Worm (Caenorhabditis elegans) whole organism, mixed stage, embryonic: ENCODE results near the gene ttn-1.

ENCODE experiments used
- M03D4.4 ChIP-seq: sonication (generic microtip); optimal IDR thresholded peaks from 2 replicates; lab custom pipeline; 2017; ENCODE audit warnings: mild to moderate bottlenecking, missing genetic modification characterization, missing compliant biosample characterization
- bed-3 ChIP-seq: fragments of 200-800 bp; sonication (Bioruptor generic); optimal IDR thresholded peaks from 3 replicates; lab custom pipeline; 2018; ENCODE audit warnings: mild to moderate bottlenecking, missing genetic modification characterization, moderate library complexity, missing compliant biosample characterization
- blmp-1 ChIP-seq: fragments of 150-350 bp; optimal IDR thresholded peaks from 2 replicates; lab custom pipeline; 2014; ENCODE audit warnings: missing biosample characterization, missing genetic modification characterization
- ceh-43 ChIP-seq: fragments of 200-800 bp; sonication (Bioruptor generic); optimal IDR thresholded peaks from 2 replicates; lab custom pipeline; 2018; ENCODE audit warnings: mild to moderate bottlenecking, missing genetic modification characterization, moderate library complexity, missing compliant biosample characterization
- ceh-83 ChIP-seq: fragments of 200-800 bp; sonication (Bioruptor generic); optimal IDR thresholded peaks from 2 replicates; lab custom pipeline; 2018; ENCODE audit warnings: mild to moderate bottlenecking, missing genetic modification characterization, missing compliant biosample characterization
- ces-1 ChIP-seq: fragments of 150-350 bp; optimal IDR thresholded peaks from 2 replicates; lab custom pipeline; 2014; ENCODE audit warnings: missing biosample characterization, missing genetic modification reagents, missing genetic modification characterization
- cnd-1 ChIP-seq: fragments of 200-800 bp; sonication (Bioruptor generic); optimal IDR thresholded peaks from 2 replicates; lab custom pipeline; 2018; ENCODE audit warnings: mild to moderate bottlenecking, missing genetic modification characterization, missing compliant biosample characterization
- drap-1 ChIP-seq: fragments of 200-800 bp; sonication (Bioruptor generic); optimal IDR thresholded peaks from 3 replicates; lab custom pipeline; 2018; ENCODE audit warnings: mild to moderate bottlenecking, missing genetic modification characterization, missing compliant biosample characterization
- elt-1 ChIP-seq: sonication (generic microtip); optimal IDR thresholded peaks from 2 replicates; lab custom pipeline; 2017; ENCODE audit warnings: missing genetic modification characterization, mild to moderate bottlenecking, missing compliant biosample characterization, antibody characterized with exemption, moderate library complexity, borderline replicate concordance; ENCODE audit not compliant: insufficient read depth
- elt-3 ChIP-seq: fragments of 150-350 bp; optimal IDR thresholded peaks from 2 replicates; lab custom pipeline; 2014; ENCODE audit warnings: missing biosample characterization, missing genetic modification characterization
- flh-1 ChIP-seq: fragments of 200-800 bp; sonication (Bioruptor generic); optimal IDR thresholded peaks from 2 replicates; lab custom pipeline; 2018; ENCODE audit warnings: mild to moderate bottlenecking, missing genetic modification characterization, moderate library complexity, missing compliant biosample characterization
- ham-2 ChIP-seq: fragments of 200-800 bp; sonication (Bioruptor generic); optimal IDR thresholded peaks from 2 replicates; lab custom pipeline; 2018; ENCODE audit warnings: mild to moderate bottlenecking, missing genetic modification characterization, missing compliant biosample characterization
- hlh-1 ChIP-seq: fragments of 150-350 bp; optimal IDR thresholded peaks from 2 replicates; lab custom pipeline; 2014; ENCODE audit warnings: missing biosample characterization, missing genetic modification reagents, missing genetic modification characterization
- lin-13 ChIP-seq: fragments of 150-350 bp; optimal IDR thresholded peaks from 2 replicates; lab custom pipeline; 2014; ENCODE audit warnings: missing biosample characterization, missing genetic modification characterization
- lin-32 ChIP-seq: fragments of 200-800 bp; sonication (Bioruptor generic); optimal IDR thresholded peaks from 2 replicates; lab custom pipeline; 2018; ENCODE audit warnings: mild to moderate bottlenecking, missing genetic modification characterization, missing compliant biosample characterization
- lsy-2 ChIP-seq: fragments of 150-350 bp; optimal IDR thresholded peaks from 2 replicates; lab custom pipeline; 2014; ENCODE audit warnings: missing biosample characterization, missing genetic modification characterization
- mab-5 ChIP-seq: fragments of 150-350 bp; optimal IDR thresholded peaks from 2 replicates; lab custom pipeline; 2014; ENCODE audit warnings: missing biosample characterization, missing genetic modification characterization
- mep-1 ChIP-seq: fragments of 150-350 bp; optimal IDR thresholded peaks from 2 replicates; lab custom pipeline; 2017; ENCODE audit warnings: missing biosample characterization, missing genetic modification reagents, missing genetic modification characterization, inconsistent platforms
- mls-2 ChIP-seq: sonication (generic microtip); optimal IDR thresholded peaks from 2 replicates; lab custom pipeline; 2016; ENCODE audit warnings: mild to moderate bottlenecking, missing genetic modification characterization, moderate library complexity, missing compliant biosample characterization
- nhr-12 ChIP-seq: fragments of 150-350 bp; optimal IDR thresholded peaks from 2 replicates; lab custom pipeline; 2014; ENCODE audit warnings: missing biosample characterization, missing genetic modification characterization
- nhr-2 ChIP-seq: fragments of 150-350 bp; optimal IDR thresholded peaks from 2 replicates; lab custom pipeline; 2014; ENCODE audit warnings: missing biosample characterization, missing genetic modification characterization
- nhr-237 ChIP-seq: fragments of 150-350 bp; optimal IDR thresholded peaks from 2 replicates; lab custom pipeline; 2014; ENCODE audit warnings: missing biosample characterization, missing genetic modification characterization
- nhr-28 ChIP-seq: fragments of 150-350 bp; optimal IDR thresholded peaks from 2 replicates; lab custom pipeline; 2014; ENCODE audit warnings: missing biosample characterization, missing genetic modification characterization
- nhr-76 ChIP-seq: sonication (generic microtip); optimal IDR thresholded peaks from 2 replicates; lab custom pipeline; 2017; ENCODE audit warnings: missing biosample characterization, missing genetic modification characterization
- pha-4 ChIP-seq: fragments of 150-350 bp; optimal IDR thresholded peaks from 2 replicates; lab custom pipeline; 2018; ENCODE audit warnings: missing biosample characterization, missing genetic modification reagents, missing genetic modification characterization
- sem-2 ChIP-seq: fragments of 200-800 bp; sonication (Bioruptor generic); optimal IDR thresholded peaks from 2 replicates; lab custom pipeline; 2018; ENCODE audit warnings: mild to moderate bottlenecking, missing genetic modification characterization, missing compliant biosample characterization
- snpc-4 ChIP-seq: fragments of 150-350 bp; optimal IDR thresholded peaks from 2 replicates; lab custom pipeline; 2014; ENCODE audit warnings: missing biosample characterization, missing genetic modification characterization
- sptf-1 ChIP-seq: sonication (generic microtip); optimal IDR thresholded peaks from 2 replicates; lab custom pipeline; 2017; ENCODE audit warnings: mild to moderate bottlenecking, missing genetic modification characterization, moderate library complexity, missing compliant biosample characterization
- tbx-8 ChIP-seq: fragments of 200-800 bp; sonication (Bioruptor generic); optimal IDR thresholded peaks from 2 replicates; lab custom pipeline; 2018; ENCODE audit warnings: mild to moderate bottlenecking, missing genetic modification characterization, moderate library complexity, missing compliant biosample characterization
- unc-39 ChIP-seq: fragments of 150-350 bp; optimal IDR thresholded peaks from 2 replicates; lab custom pipeline; 2014; ENCODE audit warnings: missing biosample characterization, missing genetic modification characterization
- unc-62 ChIP-seq: fragments of 150-350 bp; optimal IDR thresholded peaks from 2 replicates; lab custom pipeline; 2014; ENCODE audit warnings: missing biosample characterization, missing genetic modification reagents, missing genetic modification characterization
- zip-8 ChIP-seq: fragments of 150-350 bp; optimal IDR thresholded peaks from 2 replicates; lab custom pipeline; 2014; ENCODE audit warnings: missing biosample characterization, missing genetic modification characterization
- ztf-11 ChIP-seq: fragments of 150-350 bp; optimal IDR thresholded peaks from 2 replicates; lab custom pipeline; 2014; ENCODE audit warnings: missing biosample characterization, missing genetic modification characterization

The ttn-1 gene

ce11 chrV:6222779-6223276 is 20.4 kb upstream of the ttn-1 start:
- TF ChIP-seq ceh-83 (GFP tag; lab: Kevin White, UChicago) (peak; percentile 38), nhr-2 (tag; lab: Kevin White, UChicago) (no peak)
- TF ChIP-seq, all 35 proteins: peak for 1

ce11 chrV:6222171-6222733 is 19.8 kb upstream of the ttn-1 start:
- no peak for TF ChIP-seq ztf-11 (tag; lab: Kevin White, UChicago)
- no peak for TF ChIP-seq M03D4.4 (tag; lab: Kevin White, UChicago)
- TF ChIP-seq ceh-83 (GFP tag; lab: Kevin White, UChicago) = no peak
- no peak for TF ChIP-seq tbx-8 (GFP tag; lab: Kevin White, UChicago)
- no peak for TF ChIP-seq zip-8 (tag; lab: Kevin White, UChicago)
- no peak for TF ChIP-seq nhr-28 (tag; lab: Kevin White, UChicago)
- TF ChIP-seq ceh-43 (GFP tag; lab: Kevin White, UChicago) = no peak
- TF ChIP-seq ham-2 (GFP tag; lab: Kevin White, UChicago) = no peak
- no peak for TF ChIP-seq mep-1 (tag; lab: Kevin White, UChicago)
- no peak for TF ChIP-seq pha-4 (tag; lab: Kevin White, UChicago)
- TF ChIP-seq nhr-12 (tag; lab: Kevin White, UChicago) = no peak
- TF ChIP-seq elt-3 (tag; lab: Kevin White, UChicago) = no peak

ce11 chrV:6221292-6221691 is 18.9 kb upstream of the ttn-1 start:
- TF ChIP-seq snpc-4 (tag; lab: Kevin White, UChicago) (no peak), pha-4 (tag; lab: Kevin White, UChicago) (no peak), flh-1 (GFP tag; lab: Kevin White, UChicago) (peak; percentile 1), lsy-2 (tag; lab: Kevin White, UChicago) (no peak), mab-5 (tag; lab: Kevin White, UChicago) (no peak), unc-62 (GFP tag; lab: Kevin White, UChicago) (no peak), zip-8 (tag; lab: Kevin White, UChicago) (no peak), nhr-2 (tag; lab: Kevin White, UChicago) (no peak), ces-1 (GFP tag; lab: Kevin White, UChicago) (no peak), lin-32 (GFP tag; lab: Kevin White, UChicago) (no peak), ceh-83 (GFP tag; lab: Kevin White, UChicago) (peak; percentile 52), nhr-76 (tag; lab: Kevin White, UChicago) (no peak), lin-13 (tag; lab: Kevin White, UChicago) (no peak), cnd-1 (tag; lab: Kevin White, UChicago) (peak; percentile 11), ham-2 (GFP tag; lab: Kevin White, UChicago) (no peak), unc-39 (no peak), mls-2 (tag; lab: Kevin White, UChicago) (no peak), ceh-43 (GFP tag; lab: Kevin White, UChicago) (no peak), drap-1 (GFP tag; lab: Kevin White, UChicago) (no peak), elt-3 (tag; lab: Kevin White, UChicago) (no peak), sptf-1 (tag; lab: Kevin White, UChicago) (no peak), sem-2 (GFP tag; lab: Kevin White, UChicago) (no peak), nhr-237 (tag; lab: Kevin White, UChicago) (no peak), hlh-1 (no peak), tbx-8 (GFP tag; lab: Kevin White, UChicago) (no peak)

ce11 chrV:6220752-6221151 is 18.3 kb upstream of the ttn-1 start:
- TF ChIP-seq sptf-1 (tag; lab: Kevin White, UChicago) (no peak), elt-3 (tag; lab: Kevin White, UChicago) (no peak), ztf-11 (tag; lab: Kevin White, UChicago) (no peak), elt-1 (tag; lab: Kevin White, UChicago) (no peak), bed-3 (GFP tag; lab: Kevin White, UChicago) (no peak), cnd-1 (tag; lab: Kevin White, UChicago) (no peak), lin-32 (GFP tag; lab: Kevin White, UChicago) (no peak), mep-1 (tag; lab: Kevin White, UChicago) (no peak), nhr-12 (tag; lab: Kevin White, UChicago) (no peak), mls-2 (tag; lab: Kevin White, UChicago) (no peak), sem-2 (GFP tag; lab: Kevin White, UChicago) (no peak), flh-1 (GFP tag; lab: Kevin White, UChicago) (no peak), blmp-1 (tag; lab: Kevin White, UChicago) (no peak), lin-13 (tag; lab: Kevin White, UChicago) (no peak), unc-62 (GFP tag; lab: Kevin White, UChicago) (no peak), ham-2 (GFP tag; lab: Kevin White, UChicago) (no peak), M03D4.4 (tag; lab: Kevin White, UChicago) (no peak), tbx-8 (GFP tag; lab: Kevin White, UChicago) (no peak), nhr-28 (tag; lab: Kevin White, UChicago) (no peak), nhr-76 (tag; lab: Kevin White, UChicago) (no peak)
- TF ChIP-seq, all 35 proteins: peak for 0
